Fruit fly (Drosophila melanogaster) whole organism, embryonic: Measurements from ENCODE around the gene CG10621.
A peak's percentile ranks its signal among the peaks of the same experiment; 100 is the strongest.

Experiments used
- B-H2 ChIP-seq: fragments of 200-800 bp; sonication (Bioruptor generic); optimal IDR thresholded peaks from 2 replicates; lab custom pipeline; 2018; ENCODE audit warnings: missing biosample characterization, mild to moderate bottlenecking, missing genetic modification characterization
- BEAF-32 ChIP-seq: fragments of 200-800 bp; sonication (Bioruptor generic); optimal IDR thresholded peaks from 3 replicates; lab custom pipeline; 2017; ENCODE audit warnings: missing biosample characterization, missing genetic modification characterization, mild to moderate bottlenecking, moderate library complexity, missing genetic modification reagents
- CG11504 ChIP-seq: fragments of 200-800 bp; sonication (Bioruptor generic); optimal IDR thresholded peaks from 3 replicates; lab custom pipeline; 2019; ENCODE audit warnings: missing biosample characterization, mild to moderate bottlenecking, missing genetic modification characterization, moderate library complexity
- CG12391 ChIP-seq: fragments of 200-800 bp; sonication (Bioruptor generic); optimal IDR thresholded peaks from 3 replicates; lab custom pipeline; 2018; ENCODE audit warnings: missing biosample characterization, mild to moderate bottlenecking, missing genetic modification characterization, moderate library complexity
- CG12769 ChIP-seq: fragments of 200-800 bp; sonication (Bioruptor generic); optimal IDR thresholded peaks from 2 replicates; lab custom pipeline; 2019; ENCODE audit warnings: missing biosample characterization, mild to moderate bottlenecking, missing genetic modification characterization, moderate library complexity
- CG13775 ChIP-seq: fragments of 200-800 bp; sonication (Bioruptor generic); optimal IDR thresholded peaks from 3 replicates; lab custom pipeline; 2017; ENCODE audit warnings: missing biosample characterization, mild to moderate bottlenecking, missing genetic modification characterization
- CG15073 ChIP-seq: fragments of 200-800 bp; sonication (Bioruptor generic); optimal IDR thresholded peaks from 2 replicates; lab custom pipeline; 2016; ENCODE audit warnings: missing biosample characterization, missing genetic modification characterization
- CG16815 ChIP-seq: fragments of 200-800 bp; sonication (Bioruptor generic); optimal IDR thresholded peaks from 3 replicates; lab custom pipeline; 2017; ENCODE audit warnings: missing biosample characterization, mild to moderate bottlenecking, missing genetic modification characterization
- CG17328 ChIP-seq: fragments of 200-800 bp; sonication (Bioruptor generic); IDR thresholded peaks from 2 replicates; pipeline ENCODE4 v1.3.6; 2022; ENCODE audit warnings: missing biosample characterization, missing genetic modification characterization
- CG17912 ChIP-seq: fragments of 200-800 bp; sonication (Bioruptor generic); optimal IDR thresholded peaks from 2 replicates; lab custom pipeline; 2018; ENCODE audit warnings: missing biosample characterization, mild to moderate bottlenecking, missing genetic modification characterization
- CG18599 ChIP-seq: fragments of 200-800 bp; sonication (Bioruptor generic); optimal IDR thresholded peaks from 3 replicates; lab custom pipeline; 2017; ENCODE audit warnings: missing biosample characterization, missing genetic modification characterization, mild to moderate bottlenecking, moderate library complexity, missing genetic modification reagents
- CG2116 ChIP-seq: fragments of 200-800 bp; sonication (Bioruptor generic); optimal IDR thresholded peaks from 3 replicates; lab custom pipeline; 2018; ENCODE audit warnings: missing biosample characterization, mild to moderate bottlenecking, missing genetic modification characterization
- CG2120 ChIP-seq: fragments of 200-800 bp; sonication (Bioruptor generic); optimal IDR thresholded peaks from 3 replicates; lab custom pipeline; 2016; ENCODE audit warnings: missing biosample characterization, missing genetic modification characterization
- CG2129 ChIP-seq: fragments of 200-800 bp; sonication (Bioruptor generic); IDR thresholded peaks from 2 replicates; pipeline ENCODE4 v1.3.6; 2022; ENCODE audit warnings: missing biosample characterization, missing genetic modification characterization; ENCODE audit not compliant: partially characterized antibody
- CG33213 ChIP-seq: fragments of 200-800 bp; sonication (Bioruptor generic); optimal IDR thresholded peaks from 3 replicates; lab custom pipeline; 2016; ENCODE audit warnings: missing biosample characterization, missing genetic modification characterization
- CG4282 ChIP-seq: fragments of 200-800 bp; sonication (Bioruptor generic); optimal IDR thresholded peaks from 2 replicates; lab custom pipeline; 2016; ENCODE audit warnings: missing biosample characterization, missing genetic modification characterization
- CG4328 ChIP-seq: fragments of 200-800 bp; sonication (Bioruptor generic); optimal IDR thresholded peaks from 3 replicates; lab custom pipeline; 2017; ENCODE audit warnings: missing biosample characterization, missing genetic modification reagents, missing genetic modification characterization
- CG4404 ChIP-seq: fragments of 200-800 bp; sonication (Bioruptor generic); IDR thresholded peaks from 2 replicates; pipeline ENCODE4 v1.3.6; 2022; ENCODE audit warnings: missing biosample characterization, missing genetic modification characterization
- CG6272 ChIP-seq: fragments of 200-800 bp; sonication (Bioruptor generic); IDR thresholded peaks from 2 replicates; pipeline ENCODE4 v1.3.6; 2022; ENCODE audit warnings: missing biosample characterization, missing genetic modification characterization
- CG7357 ChIP-seq: fragments of 200-800 bp; sonication (Bioruptor generic); IDR thresholded peaks from 3 replicates; pipeline ENCODE4 v1.3.6; 2022; ENCODE audit warnings: missing biosample characterization, missing genetic modification characterization
- CG9797 ChIP-seq: fragments of 200-800 bp; sonication (Bioruptor generic); optimal IDR thresholded peaks from 3 replicates; lab custom pipeline; 2018; ENCODE audit warnings: missing biosample characterization, mild to moderate bottlenecking, missing genetic modification characterization
- CG9817 ChIP-seq: fragments of 200-800 bp; sonication (Bioruptor generic); optimal IDR thresholded peaks from 2 replicates; lab custom pipeline; 2018; ENCODE audit warnings: missing biosample characterization, mild to moderate bottlenecking, missing genetic modification characterization, moderate library complexity
- Dp ChIP-seq: fragments of 200-800 bp; sonication (Bioruptor generic); optimal IDR thresholded peaks from 2 replicates; lab custom pipeline; 2018; ENCODE audit warnings: missing biosample characterization, mild to moderate bottlenecking, missing genetic modification characterization, moderate library complexity
- Fer1 ChIP-seq: fragments of 200-800 bp; sonication (Bioruptor generic); optimal IDR thresholded peaks from 2 replicates; lab custom pipeline; 2017; ENCODE audit warnings: missing biosample characterization, mild to moderate bottlenecking, missing genetic modification characterization
- HLH3B ChIP-seq: fragments of 200-800 bp; sonication (Bioruptor generic); IDR thresholded peaks from 2 replicates; pipeline ENCODE4 v1.3.6; 2022; ENCODE audit warnings: missing biosample characterization, missing genetic modification characterization
- Hmx ChIP-seq: fragments of 200-800 bp; sonication (Bioruptor generic); optimal IDR thresholded peaks from 2 replicates; lab custom pipeline; 2016; ENCODE audit warnings: missing biosample characterization, missing genetic modification characterization
- MTF-1 ChIP-seq: fragments of 200-800 bp; sonication (Bioruptor generic); optimal IDR thresholded peaks from 2 replicates; lab custom pipeline; 2018; ENCODE audit warnings: missing biosample characterization, mild to moderate bottlenecking, missing genetic modification characterization, borderline replicate concordance
- Nf-YB ChIP-seq: fragments of 200-800 bp; sonication (Bioruptor generic); optimal IDR thresholded peaks from 3 replicates; lab custom pipeline; 2019; ENCODE audit warnings: missing biosample characterization, mild to moderate bottlenecking, missing genetic modification characterization, moderate library complexity
- PHDP ChIP-seq: fragments of 200-800 bp; sonication (Bioruptor generic); optimal IDR thresholded peaks from 3 replicates; lab custom pipeline; 2018; ENCODE audit warnings: missing biosample characterization, mild to moderate bottlenecking, missing genetic modification characterization, moderate library complexity
- Rfx ChIP-seq: fragments of 200-800 bp; sonication (Bioruptor generic); IDR thresholded peaks from 2 replicates; pipeline ENCODE4 v1.3.6; 2022; ENCODE audit warnings: missing biosample characterization, missing genetic modification characterization
- Six4 ChIP-seq: fragments of 200-800 bp; sonication (Bioruptor generic); optimal IDR thresholded peaks from 2 replicates; lab custom pipeline; 2016; ENCODE audit warnings: missing biosample characterization, missing genetic modification characterization
- crp ChIP-seq, 2 experiments: fragments of 200-800 bp; sonication (Bioruptor generic); optimal IDR thresholded peaks; 2 replicates in 1 of 2; 3 replicates in 1 of 2; lab custom pipeline; 2017; ENCODE audit warnings: missing biosample characterization in 2 of 2, missing genetic modification characterization in 2 of 2, mild to moderate bottlenecking in 1 of 2, moderate library complexity in 1 of 2
- cwo ChIP-seq: fragments of 200-800 bp; sonication (Bioruptor generic); optimal IDR thresholded peaks from 3 replicates; lab custom pipeline; 2017; ENCODE audit warnings: missing biosample characterization, missing genetic modification characterization, mild to moderate bottlenecking, moderate library complexity, missing genetic modification reagents
- gcm2 ChIP-seq: fragments of 200-800 bp; sonication (Bioruptor generic); optimal IDR thresholded peaks from 2 replicates; lab custom pipeline; 2016; ENCODE audit warnings: missing biosample characterization, missing genetic modification characterization
- gfzf ChIP-seq: fragments of 200-800 bp; sonication (Bioruptor generic); optimal IDR thresholded peaks from 2 replicates; lab custom pipeline; 2016; ENCODE audit warnings: missing biosample characterization, mild to moderate bottlenecking, missing genetic modification characterization, moderate library complexity
- grn ChIP-seq: fragments of 200-800 bp; sonication (Bioruptor generic); optimal IDR thresholded peaks from 3 replicates; lab custom pipeline; 2017; ENCODE audit warnings: missing biosample characterization, missing genetic modification characterization
- hth ChIP-seq: fragments of >200 bp; optimal IDR thresholded peaks from 2 replicates; lab custom pipeline; 2017; ENCODE audit warnings: inconsistent platforms
- luna ChIP-seq: fragments of 200-800 bp; sonication (Bioruptor generic); optimal IDR thresholded peaks from 2 replicates; lab custom pipeline; 2016; ENCODE audit warnings: missing biosample characterization, missing genetic modification characterization
- nerfin-2 ChIP-seq: fragments of 200-800 bp; sonication (Bioruptor generic); IDR thresholded peaks from 2 replicates; pipeline ENCODE4 v1.3.6; 2022; ENCODE audit warnings: missing biosample characterization, missing genetic modification characterization; ENCODE audit not compliant: partially characterized antibody
- nom ChIP-seq: fragments of 200-800 bp; sonication (Bioruptor generic); optimal IDR thresholded peaks from 2 replicates; lab custom pipeline; 2017; ENCODE audit warnings: missing biosample characterization, missing genetic modification characterization, mild to moderate bottlenecking, moderate library complexity, missing genetic modification reagents
- onecut ChIP-seq: fragments of 200-800 bp; sonication (Bioruptor generic); IDR thresholded peaks from 2 replicates; pipeline ENCODE4 v1.3.6; 2022; ENCODE audit warnings: missing biosample characterization, missing genetic modification characterization
- phol ChIP-seq: fragments of 200-800 bp; sonication (Bioruptor generic); optimal IDR thresholded peaks from 3 replicates; lab custom pipeline; 2018; ENCODE audit warnings: missing biosample characterization, mild to moderate bottlenecking, missing genetic modification characterization, moderate library complexity
- pzg ChIP-seq: fragments of 200-800 bp; sonication (Bioruptor generic); optimal IDR thresholded peaks from 3 replicates; lab custom pipeline; 2018; ENCODE audit warnings: missing biosample characterization, mild to moderate bottlenecking, missing genetic modification characterization, moderate library complexity
- row ChIP-seq: fragments of 200-800 bp; sonication (Bioruptor generic); IDR thresholded peaks from 3 replicates; pipeline ENCODE4 v1.3.6; 2022; ENCODE audit warnings: missing biosample characterization, missing genetic modification characterization
- sd ChIP-seq: fragments of 200-800 bp; sonication (Bioruptor generic); optimal IDR thresholded peaks from 3 replicates; lab custom pipeline; 2018; ENCODE audit warnings: missing biosample characterization, mild to moderate bottlenecking, missing genetic modification characterization, moderate library complexity
- sens ChIP-seq: fragments of 200-800 bp; sonication (Bioruptor generic); peaks from one replicate; lab custom pipeline; 2016; ENCODE audit warnings: missing biosample characterization, missing genetic modification characterization
- stwl ChIP-seq: fragments of 200-800 bp; sonication (Bioruptor generic); optimal IDR thresholded peaks from 3 replicates; lab custom pipeline; 2018; ENCODE audit warnings: missing biosample characterization, mild to moderate bottlenecking, missing genetic modification characterization, moderate library complexity
- toy ChIP-seq: fragments of 200-800 bp; sonication (Bioruptor generic); IDR thresholded peaks from 2 replicates; pipeline ENCODE4 v1.3.6; 2022; ENCODE audit warnings: missing biosample characterization, missing genetic modification characterization
- zf30C ChIP-seq: fragments of 200-800 bp; sonication (Bioruptor generic); optimal IDR thresholded peaks from 3 replicates; lab custom pipeline; 2018; ENCODE audit warnings: missing biosample characterization, mild to moderate bottlenecking, missing genetic modification characterization

The CG10621 gene

dm6 chr2L:18944175-18945012 is 9.8 kb downstream of the CG10621 start (continued):
- TF ChIP-seq nom (GFP tag; lab: Kevin White, UChicago): peak; percentile 45
- TF ChIP-seq Dp (GFP tag; lab: Kevin White, UChicago): peak; percentile 96
- TF ChIP-seq CG9797 (GFP tag; lab: Kevin White, UChicago): peak; percentile 46
- no peak for TF ChIP-seq CG17912 (GFP tag; lab: Kevin White, UChicago)
- TF ChIP-seq Rfx (GFP tag; lab: Robert Waterston, UW): no peak
- peak; percentile 76 for TF ChIP-seq sens (GFP tag; lab: Kevin White, UChicago)
- peak; percentile 48 for TF ChIP-seq Fer1
- TF ChIP-seq Nf-YB (GFP tag; lab: Kevin White, UChicago): peak; percentile 23
- no peak for TF ChIP-seq CG15073
- no peak for TF ChIP-seq CG2129
- no peak for TF ChIP-seq hth (lab: Kevin White, UChicago)
- no peak for TF ChIP-seq MTF-1
- no peak for TF ChIP-seq luna (GFP tag; lab: Kevin White, UChicago)
- TF ChIP-seq Hmx (GFP tag; lab: Kevin White, UChicago): no peak
- no peak for TF ChIP-seq PHDP (tag; lab: Kevin White, UChicago)
- TF ChIP-seq sd (tag; lab: Kevin White, UChicago): peak; percentile 54
- TF ChIP-seq CG2120 (GFP tag; lab: Kevin White, UChicago): no peak
- TF ChIP-seq grn: no peak
- TF ChIP-seq phol (tag; lab: Kevin White, UChicago): no peak
- TF ChIP-seq CG33213 (GFP tag; lab: Kevin White, UChicago): peak; percentile 79
- TF ChIP-seq row (GFP tag; lab: Robert Waterston, UW): no peak
- TF ChIP-seq CG4404 (GFP tag; lab: Robert Waterston, UW): no peak
- peak; percentile 43 for TF ChIP-seq B-H2 (GFP tag; lab: Kevin White, UChicago)
- peak; percentile 19 for TF ChIP-seq stwl (tag; lab: Kevin White, UChicago)
- no peak for TF ChIP-seq CG18599 (GFP tag; lab: Kevin White, UChicago)
- TF ChIP-seq CG7357 (GFP tag; lab: Robert Waterston, UW): no peak
- peak; percentile 24 for TF ChIP-seq cwo
- peak; percentile 61 for TF ChIP-seq pzg (GFP tag; lab: Kevin White, UChicago)
- no peak for TF ChIP-seq zf30C
- TF ChIP-seq nerfin-2 (GFP tag; lab: Robert Waterston, UW): no peak
- TF ChIP-seq CG4282: no peak
- TF ChIP-seq gfzf (GFP tag; lab: Kevin White, UChicago): peak; percentile 44
- no peak for TF ChIP-seq CG16815 (GFP tag; lab: Kevin White, UChicago)
- no peak for TF ChIP-seq CG13775 (GFP tag; lab: Kevin White, UChicago)
- TF ChIP-seq toy (GFP tag; lab: Robert Waterston, UW): no peak
- TF ChIP-seq CG12391 (tag; lab: Kevin White, UChicago): no peak
- TF ChIP-seq Six4: peak; percentile 4
- peak; percentile 27 for TF ChIP-seq CG11504 (tag; lab: Kevin White, UChicago)
- TF ChIP-seq CG9817: no peak
- peak; percentile 70 for TF ChIP-seq BEAF-32 (GFP tag; lab: Kevin White, UChicago)
- peak; percentile 81 for TF ChIP-seq CG12769
- TF ChIP-seq crp (GFP tag; optimal IDR thresholded peaks at IDR 0.05; lab: Kevin White, UChicago): no peak
- TF ChIP-seq CG6272 (GFP tag; lab: Robert Waterston, UW): no peak
- no peak for TF ChIP-seq HLH3B (GFP tag; lab: Robert Waterston, UW)
- peak; percentile 8 for TF ChIP-seq CG4328 (GFP tag; lab: Kevin White, UChicago)
- no peak for TF ChIP-seq CG17328 (GFP tag; lab: Robert Waterston, UW)
- TF ChIP-seq CG2116 (GFP tag; lab: Kevin White, UChicago): peak; percentile 93
- TF ChIP-seq onecut (GFP tag; lab: Robert Waterston, UW): no peak
- TF ChIP-seq gcm2 (GFP tag; lab: Kevin White, UChicago): no peak
